Worm (Caenorhabditis elegans) whole organism, late embryonic: ENCODE measurements around the gene cest-12.

Source experiments
- K09A11.1 ChIP-seq: sonication (generic microtip); optimal IDR thresholded peaks from 2 replicates; lab custom pipeline; 2017; ENCODE audit warnings: antibody characterized with exemption, mild to moderate bottlenecking, missing genetic modification characterization, missing compliant biosample characterization; ENCODE audit not compliant: insufficient read depth
- T23F11.4 ChIP-seq: fragments of 200-800 bp; sonication (Bioruptor generic); optimal IDR thresholded peaks from 2 replicates; lab custom pipeline; 2018; ENCODE audit warnings: mild to moderate bottlenecking, missing genetic modification characterization, missing compliant biosample characterization
- Y22D7AL.16 ChIP-seq: sonication (generic microtip); optimal IDR thresholded peaks from 2 replicates; lab custom pipeline; 2016; ENCODE audit warnings: missing genetic modification characterization, missing compliant biosample characterization
- ama-1 ChIP-seq: fragments of 150-350 bp; optimal IDR thresholded peaks from 2 replicates; lab custom pipeline; 2014
- ceh-14 ChIP-seq: sonication (generic microtip); optimal IDR thresholded peaks from 2 replicates; lab custom pipeline; 2016; ENCODE audit warnings: missing genotype, missing genetic modification characterization, missing compliant biosample characterization
- ceh-18 ChIP-seq: sonication (generic microtip); optimal IDR thresholded peaks from 2 replicates; lab custom pipeline; 2016; ENCODE audit warnings: missing genetic modification characterization, missing compliant biosample characterization
- ceh-34 ChIP-seq: sonication (generic microtip); optimal IDR thresholded peaks from 2 replicates; lab custom pipeline; 2016; ENCODE audit warnings: mild to moderate bottlenecking, missing genetic modification characterization, missing compliant biosample characterization
- che-1 ChIP-seq: sonication (generic microtip); optimal IDR thresholded peaks from 2 replicates; lab custom pipeline; 2016; ENCODE audit warnings: mild to moderate bottlenecking, missing genetic modification characterization, missing compliant biosample characterization
- dmd-4 ChIP-seq: sonication (generic microtip); optimal IDR thresholded peaks from 2 replicates; lab custom pipeline; 2016; ENCODE audit warnings: borderline replicate concordance, missing genetic modification characterization, missing compliant biosample characterization
- dve-1 ChIP-seq: sonication (generic microtip); optimal IDR thresholded peaks from 2 replicates; lab custom pipeline; 2017; ENCODE audit warnings: antibody characterized with exemption, mild to moderate bottlenecking, missing genetic modification characterization, missing compliant biosample characterization
- elt-2 ChIP-seq: sonication (generic microtip); optimal IDR thresholded peaks from 2 replicates; lab custom pipeline; 2016; ENCODE audit warnings: missing genetic modification reagents, missing genetic modification characterization, missing compliant biosample characterization
- ets-4 ChIP-seq: sonication (generic microtip); optimal IDR thresholded peaks from 2 replicates; lab custom pipeline; 2016; ENCODE audit warnings: missing genetic modification characterization, missing compliant biosample characterization
- eyg-1 ChIP-seq: sonication (generic microtip); optimal IDR thresholded peaks from 2 replicates; lab custom pipeline; 2016; ENCODE audit warnings: missing genotype, missing genetic modification characterization, missing compliant biosample characterization
- hlh-30 ChIP-seq: sonication (generic microtip); optimal IDR thresholded peaks from 2 replicates; lab custom pipeline; 2017; ENCODE audit warnings: antibody characterized with exemption, missing genetic modification characterization, missing compliant biosample characterization; ENCODE audit not compliant: insufficient read depth
- hlh-6 ChIP-seq: sonication (generic microtip); optimal IDR thresholded peaks from 2 replicates; lab custom pipeline; 2016; ENCODE audit warnings: missing genotype, missing genetic modification characterization, missing compliant biosample characterization
- lin-11 ChIP-seq: fragments of 200-800 bp; sonication (Bioruptor generic); optimal IDR thresholded peaks from 2 replicates; lab custom pipeline; 2018; ENCODE audit warnings: mild to moderate bottlenecking, missing genetic modification characterization, missing compliant biosample characterization
- mec-3 ChIP-seq: sonication (generic microtip); optimal IDR thresholded peaks from 2 replicates; lab custom pipeline; 2016; ENCODE audit warnings: borderline replicate concordance, missing genetic modification characterization, missing compliant biosample characterization
- nfya-1 ChIP-seq: sonication (generic microtip); optimal IDR thresholded peaks from 2 replicates; lab custom pipeline; 2017; ENCODE audit warnings: missing genetic modification characterization, mild to moderate bottlenecking, missing compliant biosample characterization, antibody characterized with exemption, moderate library complexity
- nhr-232 ChIP-seq: sonication (generic microtip); optimal IDR thresholded peaks from 2 replicates; lab custom pipeline; 2016; ENCODE audit warnings: missing genetic modification characterization, missing compliant biosample characterization
- odd-2 ChIP-seq: sonication (generic microtip); optimal IDR thresholded peaks from 2 replicates; lab custom pipeline; 2017; ENCODE audit warnings: antibody characterized with exemption, mild to moderate bottlenecking, missing genetic modification characterization, missing compliant biosample characterization
- pat-9 ChIP-seq: fragments of 200-800 bp; sonication (Bioruptor generic); optimal IDR thresholded peaks from 2 replicates; lab custom pipeline; 2018; ENCODE audit warnings: mild to moderate bottlenecking, missing genetic modification characterization, moderate library complexity, missing compliant biosample characterization
- pros-1 ChIP-seq: fragments of 150-350 bp; optimal IDR thresholded peaks from 2 replicates; lab custom pipeline; 2014; ENCODE audit warnings: missing biosample characterization, missing genetic modification reagents, missing genetic modification characterization
- ref-2 ChIP-seq: sonication (generic microtip); optimal IDR thresholded peaks from 2 replicates; lab custom pipeline; 2016; ENCODE audit warnings: missing genetic modification characterization, missing compliant biosample characterization
- rnt-1 ChIP-seq: sonication (generic microtip); optimal IDR thresholded peaks from 2 replicates; lab custom pipeline; 2016; ENCODE audit warnings: missing genetic modification characterization, missing compliant biosample characterization
- sdc-2 ChIP-seq: sonication (generic microtip); optimal IDR thresholded peaks from 2 replicates; lab custom pipeline; 2016; ENCODE audit warnings: missing genotype, missing genetic modification characterization, missing compliant biosample characterization
- sox-4 ChIP-seq: sonication (generic microtip); optimal IDR thresholded peaks from 2 replicates; lab custom pipeline; 2017; ENCODE audit warnings: mild to moderate bottlenecking, missing genetic modification characterization, inconsistent platforms, missing compliant biosample characterization
- tbx-2 ChIP-seq: sonication (generic microtip); optimal IDR thresholded peaks from 2 replicates; lab custom pipeline; 2016; ENCODE audit warnings: missing genetic modification characterization, missing compliant biosample characterization
- tbx-7 ChIP-seq: sonication (generic microtip); optimal IDR thresholded peaks from 2 replicates; lab custom pipeline; 2016; ENCODE audit warnings: missing genotype, missing genetic modification characterization, missing compliant biosample characterization
- unc-55 ChIP-seq: sonication (generic microtip); optimal IDR thresholded peaks from 2 replicates; lab custom pipeline; 2017; ENCODE audit warnings: missing biosample characterization, missing genetic modification reagents, missing genetic modification characterization
- ztf-16 ChIP-seq: sonication (generic microtip); optimal IDR thresholded peaks from 2 replicates; lab custom pipeline; 2017; ENCODE audit warnings: missing genetic modification characterization, missing compliant biosample characterization

The cest-12 gene

ce11 chrIII:12151100-12151499, 43.8 kb upstream of the cest-12 start:
- TF ChIP-seq mec-3 (tag; lab: Kevin White, UChicago) (no peak), hlh-6 (tag; lab: Kevin White, UChicago) (no peak), pros-1 (no peak)
- TF ChIP-seq, all 69 proteins: peak for 0

ce11 chrIII:12149958-12150357, 42.6 kb upstream of the cest-12 start:
- peak; percentile 5 for TF ChIP-seq ceh-34 (tag; lab: Kevin White, UChicago)
- peak; percentile 36 for TF ChIP-seq ceh-18
- peak; percentile 28 for TF ChIP-seq hlh-30 (tag; lab: Kevin White, UChicago)
- TF ChIP-seq ztf-16: no peak
- TF ChIP-seq, all 69 proteins: peak for 3

- peak; percentile 31 for TF ChIP-seq dve-1 (tag; lab: Kevin White, UChicago)
- no peak for TF ChIP-seq tbx-7
- TF ChIP-seq, all 69 proteins: peak for 1
Measured at ce11 chrIII:12143792-12144191, 36.5 kb upstream of the cest-12 start.

ce11 chrIII:12142419-12143107, 35.2 kb upstream of the cest-12 start:
- TF ChIP-seq Y22D7AL.16 (tag; lab: Kevin White, UChicago): no peak
- peak; percentile 94 for TF ChIP-seq nfya-1 (tag; lab: Kevin White, UChicago)
- TF ChIP-seq ceh-34 (tag; lab: Kevin White, UChicago): no peak

- no peak for TF ChIP-seq eyg-1 (tag; lab: Kevin White, UChicago)
- no peak for TF ChIP-seq nhr-232 (tag; lab: Kevin White, UChicago)
- TF ChIP-seq nfya-1 (tag; lab: Kevin White, UChicago): peak; percentile 40
- peak; percentile 14 for TF ChIP-seq tbx-2 (tag; lab: Kevin White, UChicago)
- no peak for TF ChIP-seq odd-2
- TF ChIP-seq, all 69 proteins: peak for 2
Measured at ce11 chrIII:12139471-12139870, 32.1 kb upstream of the cest-12 start.

- no peak for TF ChIP-seq K09A11.1 (tag; lab: Kevin White, UChicago)
- no peak for TF ChIP-seq pros-1
- no peak for TF ChIP-seq che-1 (tag; lab: Kevin White, UChicago)
- TF ChIP-seq lin-11: no peak
- TF ChIP-seq dmd-4 (tag; lab: Kevin White, UChicago): no peak
Measured at ce11 chrIII:12138235-12138634, 30.9 kb upstream of the cest-12 start.

ce11 chrIII:12137515-12137914, 30.2 kb upstream of the cest-12 start:
- TF ChIP-seq ets-4 (tag; lab: Kevin White, UChicago): no peak
- no peak for TF ChIP-seq ref-2
- TF ChIP-seq pat-9 (tag; lab: Kevin White, UChicago): no peak
- TF ChIP-seq ceh-34 (tag; lab: Kevin White, UChicago): no peak
- TF ChIP-seq nfya-1 (tag; lab: Kevin White, UChicago): peak; percentile 98

ce11 chrIII:12137095-12137494, 29.8 kb upstream of the cest-12 start:
- TF ChIP-seq unc-55 (GFP tag; lab: Kevin White, UChicago) (peak; percentile 84), T23F11.4 (GFP tag; lab: Kevin White, UChicago) (no peak)

- TF ChIP-seq sox-4 (tag; lab: Kevin White, UChicago) (no peak), rnt-1 (tag; lab: Kevin White, UChicago) (no peak), hlh-6 (tag; lab: Kevin White, UChicago) (no peak), ama-1 (lab: Kevin White, UChicago) (no peak), sdc-2 (tag; lab: Kevin White, UChicago) (no peak), tbx-7 (no peak), che-1 (tag; lab: Kevin White, UChicago) (no peak), ceh-14 (tag; lab: Kevin White, UChicago) (no peak), elt-2 (tag; lab: Kevin White, UChicago) (peak; percentile 23)
Measured at ce11 chrIII:12135580-12135979, 28.2 kb upstream of the cest-12 start.
